Worm (Caenorhabditis elegans): ENCODE results near the gene ttr-6.

DNA sequence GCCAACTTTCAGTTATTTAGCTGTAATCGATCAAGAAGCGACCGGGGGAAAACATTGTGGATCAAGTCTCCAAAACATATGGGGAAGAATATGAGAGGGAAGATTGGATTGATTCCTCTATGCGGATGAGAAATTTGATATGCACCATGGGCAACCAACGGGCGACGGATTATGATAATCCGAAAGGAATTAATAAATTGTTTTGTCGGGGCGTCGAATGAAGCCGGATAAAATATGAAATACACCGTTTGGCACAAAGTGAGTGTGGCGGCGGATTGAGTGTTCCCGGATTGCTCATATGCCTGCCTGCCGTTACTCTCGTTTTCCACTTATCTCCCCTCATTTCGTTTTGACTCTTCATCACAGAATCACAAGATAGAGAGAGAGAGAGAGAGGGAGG, 12.3 kb upstream of the ttr-6 start:
- TF ChIP-seq ztf-11 (tag; optimal IDR thresholded peaks at IDR 0.05) (no peak), ceh-9 (tag; optimal IDR thresholded peaks at IDR 0.05) (no peak), elt-3 (tag; optimal IDR thresholded peaks at IDR 0.05) (no peak), egl-27 (tag; optimal IDR thresholded peaks at IDR 0.05) (no peak), ama-1 (optimal IDR thresholded peaks at IDR 0.05) (no peak), nhr-11 (tag; optimal IDR thresholded peaks at IDR 0.05) (no peak), daf-12 (tag; optimal IDR thresholded peaks at IDR 0.05) (no peak), aly-2 (tag; optimal IDR thresholded peaks at IDR 0.05) (no peak), fkh-10 (GFP tag; optimal IDR thresholded peaks at IDR 0.05) (no peak), unc-39 (tag; optimal IDR thresholded peaks at IDR 0.05) (no peak), fos-1 (tag; optimal IDR thresholded peaks at IDR 0.05) (no peak), lsy-12 (tag; optimal IDR thresholded peaks at IDR 0.05) (no peak), ceh-82 (tag; optimal IDR thresholded peaks at IDR 0.05) (no peak), snpc-4 (tag; optimal IDR thresholded peaks at IDR 0.05) (no peak)
